Worm (Caenorhabditis elegans) whole organism, L3 larva: ENCODE data around the gene str-96.

Experiments used
- R02D3.7 ChIP-seq: fragments of 150-350 bp; optimal IDR thresholded peaks from 2 replicates; lab custom pipeline; 2014; ENCODE audit warnings: missing biosample characterization, missing genetic modification characterization
- ZK546.5 ChIP-seq: sonication (generic microtip); optimal IDR thresholded peaks from 2 replicates; lab custom pipeline; 2017; ENCODE audit warnings: missing biosample characterization, missing genetic modification characterization
- aly-2 ChIP-seq: fragments of 150-350 bp; optimal IDR thresholded peaks from 2 replicates; lab custom pipeline; 2014; ENCODE audit warnings: missing biosample characterization, missing genetic modification characterization
- ceh-16 ChIP-seq: sonication (generic microtip); optimal IDR thresholded peaks from 2 replicates; lab custom pipeline; 2017; ENCODE audit warnings: missing biosample characterization, missing genetic modification characterization
- ceh-28 ChIP-seq: fragments of 150-350 bp; optimal IDR thresholded peaks from 2 replicates; lab custom pipeline; 2014; ENCODE audit warnings: missing biosample characterization, missing genetic modification reagents, missing genetic modification characterization
- ceh-82 ChIP-seq: fragments of 150-350 bp; optimal IDR thresholded peaks from 2 replicates; lab custom pipeline; 2014; ENCODE audit warnings: missing biosample characterization, missing genetic modification characterization
- daf-12 ChIP-seq: fragments of 150-350 bp; optimal IDR thresholded peaks from 2 replicates; lab custom pipeline; 2014; ENCODE audit warnings: missing biosample characterization, missing genetic modification reagents, missing genetic modification characterization
- egl-27 ChIP-seq: sonication (generic microtip); optimal IDR thresholded peaks from 4 replicates; lab custom pipeline; 2017; ENCODE audit warnings: missing biosample characterization, missing genetic modification reagents, missing genetic modification characterization
- egl-5 ChIP-seq: fragments of 150-350 bp; optimal IDR thresholded peaks from 2 replicates; lab custom pipeline; 2017; ENCODE audit warnings: missing biosample characterization, missing genetic modification reagents, missing genetic modification characterization, inconsistent platforms
- elt-1 ChIP-seq: fragments of 150-350 bp; optimal IDR thresholded peaks from 2 replicates; lab custom pipeline; 2014; ENCODE audit warnings: missing biosample characterization, missing genetic modification characterization
- elt-3 ChIP-seq, 3 experiments: fragments of 150-350 bp in 1 of 3; sonication (generic microtip) in 2 of 3; optimal IDR thresholded peaks; 2 replicates in 2 of 3; 4 replicates in 1 of 3; lab custom pipeline; 2014 to 2017; ENCODE audit warnings: missing biosample characterization in 3 of 3, missing genetic modification characterization in 3 of 3
- eor-1 ChIP-seq, 2 experiments: fragments of 150-350 bp; optimal IDR thresholded peaks; 2 replicates each; lab custom pipeline; 2014 to 2018; ENCODE audit warnings: missing biosample characterization in 2 of 2, missing genetic modification characterization in 2 of 2
- fkh-2 ChIP-seq: fragments of 150-350 bp; optimal IDR thresholded peaks from 2 replicates; lab custom pipeline; 2014; ENCODE audit warnings: missing biosample characterization, missing genetic modification reagents, missing genetic modification characterization
- hmg-11 ChIP-seq: sonication (generic microtip); optimal IDR thresholded peaks from 2 replicates; lab custom pipeline; 2016; ENCODE audit warnings: missing genetic modification characterization, missing compliant biosample characterization
- lin-15B ChIP-seq: fragments of 150-350 bp; optimal IDR thresholded peaks from 2 replicates; lab custom pipeline; 2014; ENCODE audit warnings: missing biosample characterization, missing genetic modification characterization
- lin-39 ChIP-seq: fragments of 150-350 bp; optimal IDR thresholded peaks from 2 replicates; lab custom pipeline; 2018; ENCODE audit warnings: missing biosample characterization, missing genetic modification reagents, missing genetic modification characterization
- mdl-1 ChIP-seq: fragments of 150-350 bp; optimal IDR thresholded peaks from 2 replicates; lab custom pipeline; 2014; ENCODE audit warnings: missing biosample characterization, missing genetic modification characterization
- mml-1 ChIP-seq: fragments of 150-350 bp; sonication (generic microtip); optimal IDR thresholded peaks from 3 replicates; lab custom pipeline; 2014; ENCODE audit warnings: missing biosample characterization, missing genetic modification characterization
- nfya-1 ChIP-seq: sonication (generic microtip); optimal IDR thresholded peaks from 2 replicates; lab custom pipeline; 2017; ENCODE audit warnings: missing genetic modification characterization, mild to moderate bottlenecking, missing compliant biosample characterization, antibody characterized with exemption, moderate library complexity; ENCODE audit not compliant: insufficient read depth
- nhr-11 ChIP-seq: fragments of 150-350 bp; optimal IDR thresholded peaks from 2 replicates; lab custom pipeline; 2014; ENCODE audit warnings: missing biosample characterization, missing genetic modification characterization
- nhr-12 ChIP-seq: fragments of 150-350 bp; optimal IDR thresholded peaks from 2 replicates; lab custom pipeline; 2014; ENCODE audit warnings: missing biosample characterization, missing genetic modification characterization
- nhr-23 ChIP-seq: fragments of 150-350 bp; optimal IDR thresholded peaks from 2 replicates; lab custom pipeline; 2014; ENCODE audit warnings: missing biosample characterization, missing genetic modification reagents, missing genetic modification characterization
- nhr-237 ChIP-seq: fragments of 150-350 bp; optimal IDR thresholded peaks from 2 replicates; lab custom pipeline; 2014; ENCODE audit warnings: missing biosample characterization, missing genetic modification characterization
- nhr-25 ChIP-seq: sonication (generic microtip); optimal IDR thresholded peaks from 2 replicates; lab custom pipeline; 2017; ENCODE audit warnings: missing biosample characterization, missing genetic modification characterization
- nhr-28 ChIP-seq: fragments of 150-350 bp; optimal IDR thresholded peaks from 2 replicates; lab custom pipeline; 2014; ENCODE audit warnings: missing biosample characterization, missing genetic modification characterization
- nhr-43 ChIP-seq: sonication (generic microtip); optimal IDR thresholded peaks from 2 replicates; lab custom pipeline; 2016; ENCODE audit warnings: mild to moderate bottlenecking, missing genetic modification characterization, missing compliant biosample characterization; ENCODE audit not compliant: poor library complexity, severe bottlenecking
- nhr-67 ChIP-seq: fragments of 150-350 bp; optimal IDR thresholded peaks from 2 replicates; lab custom pipeline; 2014; ENCODE audit warnings: missing biosample characterization, missing genetic modification characterization
- nhr-77 ChIP-seq: fragments of 150-350 bp; optimal IDR thresholded peaks from 2 replicates; lab custom pipeline; 2014; ENCODE audit warnings: missing biosample characterization, missing genetic modification characterization
- pha-4 ChIP-seq: fragments of 150-350 bp; optimal IDR thresholded peaks from 2 replicates; lab custom pipeline; 2014; ENCODE audit warnings: missing biosample characterization, missing genetic modification reagents, missing genetic modification characterization
- pqm-1 ChIP-seq: fragments of 150-350 bp; optimal IDR thresholded peaks from 2 replicates; lab custom pipeline; 2017; ENCODE audit warnings: missing biosample characterization, missing genetic modification characterization, inconsistent platforms
- sea-2 ChIP-seq: fragments of 150-350 bp; sonication (generic microtip); optimal IDR thresholded peaks from 4 replicates; lab custom pipeline; 2014; ENCODE audit warnings: missing biosample characterization, missing genetic modification reagents, missing genetic modification characterization
- skn-1 ChIP-seq: fragments of 150-350 bp; optimal IDR thresholded peaks from 2 replicates; lab custom pipeline; 2014; ENCODE audit warnings: missing biosample characterization, missing genetic modification characterization
- tbx-2 ChIP-seq: sonication (generic microtip); optimal IDR thresholded peaks from 2 replicates; lab custom pipeline; 2016; ENCODE audit warnings: mild to moderate bottlenecking, missing genetic modification characterization, missing compliant biosample characterization
- unc-39 ChIP-seq: sonication (generic microtip); optimal IDR thresholded peaks from 4 replicates; lab custom pipeline; 2017; ENCODE audit warnings: missing biosample characterization, missing genetic modification characterization
- unc-62 ChIP-seq: fragments of 150-350 bp; sonication (generic microtip); optimal IDR thresholded peaks from 4 replicates; lab custom pipeline; 2014; ENCODE audit warnings: missing biosample characterization, missing genetic modification reagents, missing genetic modification characterization

str-96 gene

DNA sequence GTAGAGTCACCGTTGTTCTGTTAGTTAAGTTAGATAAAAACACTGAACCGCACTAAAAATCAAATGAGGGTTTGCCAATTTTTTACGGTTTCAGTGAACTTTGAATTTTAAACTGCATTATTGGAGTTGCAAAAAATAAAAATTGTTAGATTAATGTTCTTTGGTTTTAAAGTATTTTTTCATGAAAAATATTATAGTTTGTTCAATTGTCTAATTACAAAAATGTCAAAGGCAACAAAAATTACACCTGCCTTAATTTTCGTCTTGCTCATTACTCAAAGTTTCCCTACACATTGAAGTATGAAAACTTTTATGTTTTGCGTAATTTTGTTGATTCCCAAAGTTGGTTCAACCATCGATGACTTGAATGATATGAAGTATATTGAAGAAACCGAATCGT, 17.0 kb upstream of the str-96 start, which contains the start of gene irld-62:
Gene irld-62 (plus strand): TSS at position 301 of the 400 bp plus-strand sequence.
- no peak for TF ChIP-seq mdl-1 (tag; lab: Kevin White, UChicago)
- TF ChIP-seq eor-1 (tag; optimal IDR thresholded peaks at IDR 0.05; lab: Kevin White, UChicago) = no peak
- no peak for TF ChIP-seq nhr-23
- TF ChIP-seq elt-1 (tag; lab: Kevin White, UChicago) = no peak
- TF ChIP-seq R02D3.7 (tag; lab: Kevin White, UChicago) = no peak
- no peak for TF ChIP-seq nhr-67 (tag; lab: Kevin White, UChicago)
- no peak for TF ChIP-seq nhr-12 (tag; lab: Kevin White, UChicago)
- no peak for TF ChIP-seq pqm-1 (tag; lab: Kevin White, UChicago)
- no peak for TF ChIP-seq aly-2 (tag; lab: Kevin White, UChicago)
- TF ChIP-seq daf-12 (tag; lab: Kevin White, UChicago) = no peak
- no peak for TF ChIP-seq nhr-25 (tag; lab: Kevin White, UChicago)

- TF ChIP-seq elt-3 (tag; optimal IDR thresholded peaks at IDR 0.05; lab: Kevin White, UChicago) = no peak
- no peak for TF ChIP-seq mdl-1 (tag; lab: Kevin White, UChicago)
- no peak for TF ChIP-seq unc-62 (GFP tag; lab: Kevin White, UChicago)
- no peak for TF ChIP-seq skn-1 (tag; lab: Kevin White, UChicago)
- no peak for TF ChIP-seq ceh-28 (tag; lab: Kevin White, UChicago)
- TF ChIP-seq aly-2 (tag; lab: Kevin White, UChicago) = no peak
- no peak for TF ChIP-seq mml-1 (tag; lab: Kevin White, UChicago)
- TF ChIP-seq sea-2 (GFP tag; lab: Kevin White, UChicago) = no peak
- no peak for TF ChIP-seq fkh-2
- no peak for TF ChIP-seq elt-1 (tag; lab: Kevin White, UChicago)
- no peak for TF ChIP-seq daf-12 (tag; lab: Kevin White, UChicago)
- TF ChIP-seq egl-5 (tag; lab: Kevin White, UChicago) = no peak
- TF ChIP-seq nhr-28 (tag; lab: Kevin White, UChicago) = no peak
- TF ChIP-seq tbx-2 (tag; lab: Kevin White, UChicago) = no peak
- no peak for TF ChIP-seq ceh-82
Observed at ce11 chrV:15309011-15309410, 15.2 kb upstream of the str-96 start, which contains the start of gene srz-10. Gene srz-10 (minus strand): TSS chrV:15309098.

DNA sequence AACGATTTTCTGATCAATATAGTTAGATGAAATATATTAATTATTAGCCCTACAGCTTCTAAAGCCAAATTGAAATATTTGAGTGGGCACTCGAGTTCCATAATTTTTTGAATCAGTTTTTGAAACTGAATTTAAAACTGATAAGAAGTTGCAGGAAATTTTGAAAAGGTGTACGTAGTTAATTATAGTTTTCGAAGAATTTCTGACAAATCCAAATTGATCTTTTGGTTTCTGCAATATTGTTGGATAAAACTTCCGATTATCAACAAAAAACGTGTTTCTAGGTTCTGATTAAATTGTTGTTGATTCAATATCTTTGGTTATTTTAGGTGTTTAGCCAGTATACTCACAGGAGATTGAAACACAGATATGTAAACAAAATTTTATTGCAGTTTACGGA, 13.0 kb upstream of the str-96 start, which contains the start of gene T26H8.4:
Gene T26H8.4 (minus strand): TSS at position 101 of the 400 bp plus-strand sequence.
- TF ChIP-seq lin-15B (no peak), pha-4 (tag; lab: Kevin White, UChicago) (no peak), elt-3 (tag; optimal IDR thresholded peaks at IDR 0.05; lab: Kevin White, UChicago) (no peak), ZK546.5 (tag; lab: Kevin White, UChicago) (no peak), tbx-2 (tag; lab: Kevin White, UChicago) (no peak), lin-39 (no peak), skn-1 (tag; lab: Kevin White, UChicago) (no peak), nhr-237 (tag; lab: Kevin White, UChicago) (no peak), daf-12 (tag; lab: Kevin White, UChicago) (no peak), elt-1 (tag; lab: Kevin White, UChicago) (no peak)

DNA sequence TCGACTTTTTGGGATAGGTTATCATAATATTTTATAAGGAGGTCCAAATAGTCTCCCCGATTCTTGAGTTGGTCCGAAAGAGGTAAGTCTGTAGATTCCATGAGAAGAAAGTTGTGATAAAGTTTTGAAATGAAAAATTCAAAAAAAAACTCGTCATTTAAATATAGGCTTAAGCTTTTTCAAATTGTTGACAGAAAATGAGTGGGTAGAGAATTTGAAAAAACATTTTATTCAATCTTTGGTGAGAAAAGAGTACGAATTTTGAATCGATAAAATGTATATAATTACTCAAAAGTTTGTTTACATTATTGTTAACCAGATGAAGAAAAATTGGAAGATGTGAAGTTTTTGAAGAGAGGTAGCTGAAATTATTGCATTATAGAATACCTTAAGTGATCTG, 11.7 kb upstream of the str-96 start, which contains the start of gene T26H8.5:
Gene T26H8.5 (minus strand): TSS at position 101 of the 400 bp plus-strand sequence.
- TF ChIP-seq hmg-11 (tag; lab: Kevin White, UChicago) (no peak), unc-39 (tag; lab: Kevin White, UChicago) (no peak), mml-1 (tag; lab: Kevin White, UChicago) (no peak), nfya-1 (tag; lab: Kevin White, UChicago) (no peak), lin-39 (no peak), nhr-237 (tag; lab: Kevin White, UChicago) (no peak), ceh-16 (tag; lab: Kevin White, UChicago) (no peak), ceh-28 (tag; lab: Kevin White, UChicago) (no peak), mdl-1 (tag; lab: Kevin White, UChicago) (no peak), egl-5 (tag; lab: Kevin White, UChicago) (no peak)

ce11 chrV:15303625-15304024, 9.9 kb upstream of the str-96 start, which contains the start of gene srx-48:
Gene srx-48 (minus strand): TSS chrV:15303725.
- no peak for TF ChIP-seq egl-5 (tag; lab: Kevin White, UChicago)
- TF ChIP-seq nhr-25 (tag; lab: Kevin White, UChicago) = no peak
- no peak for TF ChIP-seq nhr-43 (tag; lab: Kevin White, UChicago)
- TF ChIP-seq mdl-1 (tag; lab: Kevin White, UChicago) = no peak
- TF ChIP-seq daf-12 (tag; lab: Kevin White, UChicago) = no peak
- no peak for TF ChIP-seq elt-1 (tag; lab: Kevin White, UChicago)
- TF ChIP-seq ceh-82 = no peak
- no peak for TF ChIP-seq nhr-67 (tag; lab: Kevin White, UChicago)
- no peak for TF ChIP-seq sea-2 (GFP tag; lab: Kevin White, UChicago)
- no peak for TF ChIP-seq nhr-11 (tag; lab: Kevin White, UChicago)
- TF ChIP-seq nhr-77 (tag; lab: Kevin White, UChicago) = no peak
- TF ChIP-seq skn-1 (tag; lab: Kevin White, UChicago) = no peak
- TF ChIP-seq eor-1 (tag; optimal IDR thresholded peaks at IDR 0.05; lab: Kevin White, UChicago) = no peak
- no peak for TF ChIP-seq elt-3 (tag; optimal IDR thresholded peaks at IDR 0.05; lab: Kevin White, UChicago)
- TF ChIP-seq lin-39 = no peak
- no peak for TF ChIP-seq egl-27 (tag; lab: Kevin White, UChicago)
- TF ChIP-seq, all 47 proteins: peak for 0
